Worm (Caenorhabditis elegans) whole organism, L3 larva: Measurements from ENCODE around the gene lron-4.

Source experiments
- ama-1 ChIP-seq: fragments of 150-350 bp; optimal IDR thresholded peaks from 2 replicates; lab custom pipeline; 2018
- daf-12 ChIP-seq: fragments of 150-350 bp; optimal IDR thresholded peaks from 2 replicates; lab custom pipeline; 2014; ENCODE audit warnings: missing biosample characterization, missing genetic modification reagents, missing genetic modification characterization
- lin-39 ChIP-seq: fragments of 150-350 bp; optimal IDR thresholded peaks from 2 replicates; lab custom pipeline; 2018; ENCODE audit warnings: missing biosample characterization, missing genetic modification reagents, missing genetic modification characterization
- nhr-12 ChIP-seq: fragments of 150-350 bp; optimal IDR thresholded peaks from 2 replicates; lab custom pipeline; 2014; ENCODE audit warnings: missing biosample characterization, missing genetic modification characterization
- nhr-77 ChIP-seq: fragments of 150-350 bp; optimal IDR thresholded peaks from 2 replicates; lab custom pipeline; 2014; ENCODE audit warnings: missing biosample characterization, missing genetic modification characterization
- pha-4 ChIP-seq: fragments of 150-350 bp; optimal IDR thresholded peaks from 2 replicates; lab custom pipeline; 2014; ENCODE audit warnings: missing biosample characterization, missing genetic modification reagents, missing genetic modification characterization
- zag-1 ChIP-seq: fragments of 150-350 bp; optimal IDR thresholded peaks from 2 replicates; lab custom pipeline; 2014; ENCODE audit warnings: missing biosample characterization, missing genetic modification characterization

DNA sequence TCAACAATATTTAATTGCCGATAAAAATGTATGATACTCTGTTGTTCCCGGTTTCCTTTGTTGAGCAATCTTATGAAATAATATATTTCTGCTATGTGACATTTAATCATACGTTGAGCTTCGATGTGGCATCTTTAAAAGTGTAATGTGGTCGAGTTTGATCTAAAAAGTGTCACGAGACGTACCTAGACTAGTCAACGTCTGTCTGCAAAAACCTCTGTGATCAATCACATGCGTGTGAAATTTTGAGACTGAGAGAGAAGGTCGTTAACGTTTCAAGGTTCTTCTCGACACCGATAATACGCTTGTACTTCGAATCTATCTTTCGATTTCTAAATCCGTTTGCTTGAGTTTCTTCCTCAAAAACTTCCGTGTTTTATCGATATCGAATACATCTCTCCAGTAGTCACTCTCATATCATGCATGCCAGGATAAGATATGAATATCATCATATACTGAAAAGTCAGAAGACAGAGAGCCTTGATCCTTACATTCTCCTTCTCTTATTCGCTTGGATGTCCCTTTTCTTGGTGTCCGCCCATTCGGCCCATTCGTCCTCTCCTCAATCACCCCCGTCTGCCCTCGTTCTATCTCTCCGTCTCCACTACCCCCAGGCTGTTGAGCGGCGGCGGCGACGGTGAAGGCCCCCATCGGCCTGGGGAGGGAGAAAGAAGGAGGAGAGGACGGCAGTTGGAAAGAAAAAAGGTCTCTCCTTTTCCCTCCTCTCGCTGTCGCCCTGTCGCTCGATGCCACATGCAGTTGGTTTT is 16.5 kb upstream of the lron-4 start:
- TF ChIP-seq nhr-12 (tag; lab: Kevin White, UChicago) (no peak), zag-1 (tag; lab: Kevin White, UChicago) (no peak), nhr-77 (no peak), lin-39 (peak; percentile 79), pha-4 (tag; lab: Kevin White, UChicago) (peak; percentile 69), ama-1 (lab: Kevin White, UChicago) (peak; percentile 40), daf-12 (no peak)
